Fruit fly (Drosophila melanogaster): ENCODE results near the gene CG7900.

CG7900 gene

DNA sequence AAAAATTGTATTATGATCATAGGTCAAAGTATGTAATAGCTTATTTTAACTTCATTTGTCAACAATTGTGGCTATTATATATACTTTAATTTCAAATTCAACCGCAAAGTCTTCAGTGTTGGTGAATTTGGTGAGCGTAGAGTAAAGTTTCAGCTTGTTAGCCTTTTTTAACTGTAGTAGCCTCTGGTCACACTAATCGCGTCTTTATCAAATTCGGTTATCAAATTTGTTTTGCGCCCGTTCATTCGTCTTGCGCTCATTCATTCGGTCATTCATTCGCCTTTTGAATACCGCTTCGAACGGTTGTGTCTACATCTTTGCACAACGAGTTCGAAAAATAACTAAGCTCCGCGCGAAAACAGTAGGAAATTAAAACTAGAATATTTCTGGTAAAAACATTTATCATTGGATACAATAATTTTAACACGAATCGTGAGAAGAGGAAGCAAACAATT is 11.2 kb downstream of the CG7900 start, which contains the start of gene puc:
Gene puc (plus strand): TSS at position 245 of the 455 bp plus-strand sequence.
- TF ChIP-seq CG10543 (GFP tag; optimal IDR thresholded peaks at IDR 0.05) (peak; percentile 69), CTCF (GFP tag; optimal IDR thresholded peaks at IDR 0.05) (peak; percentile 74), CG10565 (GFP tag; optimal IDR thresholded peaks at IDR 0.05) (no peak), exex (tag; optimal IDR thresholded peaks at IDR 0.05) (peak; percentile 44), CG30020 (tag; optimal IDR thresholded peaks at IDR 0.05) (no peak), emc (GFP tag; optimal IDR thresholded peaks at IDR 0.05) (no peak), aop (GFP tag; IDR thresholded peaks at IDR 0.05) (no peak), caup (GFP tag; optimal IDR thresholded peaks at IDR 0.05; ENCODE audit: severe bottlenecking) (peak; percentile 68), CG4328 (GFP tag; optimal IDR thresholded peaks at IDR 0.05) (no peak), Antp (GFP tag; optimal IDR thresholded peaks at IDR 0.05) (no peak), Mes4 (GFP tag; optimal IDR thresholded peaks at IDR 0.05) (no peak), gcm (GFP tag; optimal IDR thresholded peaks at IDR 0.05) (peak; percentile 41), dmrt11E (tag; optimal IDR thresholded peaks at IDR 0.05) (peak; percentile 15), bab2 (GFP tag; optimal IDR thresholded peaks at IDR 0.05) (peak; percentile 3), gfzf (GFP tag; optimal IDR thresholded peaks at IDR 0.05) (peak; percentile 80), CG7556 (GFP tag; optimal IDR thresholded peaks at IDR 0.05) (peak; percentile 2), CG12391 (tag; optimal IDR thresholded peaks at IDR 0.05) (peak; percentile 49), sob (GFP tag; IDR thresholded peaks at IDR 0.05) (no peak), CG10267 (tag; optimal IDR thresholded peaks at IDR 0.05) (peak; percentile 98), MESR4 (GFP tag; optimal IDR thresholded peaks at IDR 0.05) (peak; percentile 62), CG9817 (tag; optimal IDR thresholded peaks at IDR 0.05) (no peak), scrt (GFP tag; optimal IDR thresholded peaks at IDR 0.05) (peak; percentile 56), CG6854 (GFP tag; optimal IDR thresholded peaks at IDR 0.05) (peak; percentile 41), klu (GFP tag; IDR thresholded peaks at IDR 0.05) (no peak), CG9215 (GFP tag; IDR thresholded peaks at IDR 0.05) (no peak), wor (GFP tag; IDR thresholded peaks at IDR 0.05) (no peak), cwo (GFP tag; optimal IDR thresholded peaks at IDR 0.05) (no peak), danr (GFP tag; IDR thresholded peaks at IDR 0.05) (no peak), CG17912 (GFP tag; optimal IDR thresholded peaks at IDR 0.05) (peak; percentile 49), pros (GFP tag; optimal IDR thresholded peaks at IDR 0.05) (no peak), ewg (GFP tag; optimal IDR thresholded peaks at IDR 0.05) (peak; percentile 19), ems (GFP tag; optimal IDR thresholded peaks at IDR 0.05) (peak; percentile 64), mirr (GFP tag; optimal IDR thresholded peaks at IDR 0.05) (peak; percentile 54), CG4854 (GFP tag; optimal IDR thresholded peaks at IDR 0.05) (peak; percentile 20), salm (tag; optimal IDR thresholded peaks at IDR 0.05) (peak; percentile 2), Lhr (GFP tag; optimal IDR thresholded peaks at IDR 0.05) (peak; percentile 73), CG7987 (GFP tag; optimal IDR thresholded peaks at IDR 0.05) (peak; percentile 72), MBD-R2 (GFP tag; IDR thresholded peaks at IDR 0.05) (no peak), CG7963 (GFP tag; IDR thresholded peaks at IDR 0.05; ENCODE audit: partially characterized antibody) (no peak), phol (tag; optimal IDR thresholded peaks at IDR 0.05) (peak; percentile 45), Optix (GFP tag; IDR thresholded peaks at IDR 0.05) (no peak), CG7928 (GFP tag; optimal IDR thresholded peaks at IDR 0.05) (no peak), da (GFP tag; optimal IDR thresholded peaks at IDR 0.05) (no peak), H15 (GFP tag; IDR thresholded peaks at IDR 0.05) (no peak), Dp (GFP tag; optimal IDR thresholded peaks at IDR 0.05) (peak; percentile 77), Scr (GFP tag; IDR thresholded peaks at IDR 0.05; ENCODE audit: partially characterized antibody) (no peak), hbn (GFP tag; IDR thresholded peaks at IDR 0.05; ENCODE audit: partially characterized antibody) (no peak), schlank (tag; optimal IDR thresholded peaks at IDR 0.05) (peak; percentile 51), CG18619 (GFP tag; optimal IDR thresholded peaks at IDR 0.05) (peak; percentile 37), wek (GFP tag; optimal IDR thresholded peaks at IDR 0.05) (peak; percentile 65)

Data from whole organism, embryonic.